Worm (Caenorhabditis elegans) whole organism, mixed stage, embryonic: ENCODE measurements around the gene sbt-1.

Experiments used
- ces-1 ChIP-seq: fragments of 150-350 bp; optimal IDR thresholded peaks from 2 replicates; lab custom pipeline; 2014; ENCODE audit warnings: missing biosample characterization, missing genetic modification reagents, missing genetic modification characterization
- lin-13 ChIP-seq: fragments of 150-350 bp; optimal IDR thresholded peaks from 2 replicates; lab custom pipeline; 2014; ENCODE audit warnings: missing biosample characterization, missing genetic modification characterization
- nhr-237 ChIP-seq: fragments of 150-350 bp; optimal IDR thresholded peaks from 2 replicates; lab custom pipeline; 2014; ENCODE audit warnings: missing biosample characterization, missing genetic modification characterization
- unc-62 ChIP-seq: fragments of 150-350 bp; optimal IDR thresholded peaks from 2 replicates; lab custom pipeline; 2014; ENCODE audit warnings: missing biosample characterization, missing genetic modification reagents, missing genetic modification characterization

DNA sequence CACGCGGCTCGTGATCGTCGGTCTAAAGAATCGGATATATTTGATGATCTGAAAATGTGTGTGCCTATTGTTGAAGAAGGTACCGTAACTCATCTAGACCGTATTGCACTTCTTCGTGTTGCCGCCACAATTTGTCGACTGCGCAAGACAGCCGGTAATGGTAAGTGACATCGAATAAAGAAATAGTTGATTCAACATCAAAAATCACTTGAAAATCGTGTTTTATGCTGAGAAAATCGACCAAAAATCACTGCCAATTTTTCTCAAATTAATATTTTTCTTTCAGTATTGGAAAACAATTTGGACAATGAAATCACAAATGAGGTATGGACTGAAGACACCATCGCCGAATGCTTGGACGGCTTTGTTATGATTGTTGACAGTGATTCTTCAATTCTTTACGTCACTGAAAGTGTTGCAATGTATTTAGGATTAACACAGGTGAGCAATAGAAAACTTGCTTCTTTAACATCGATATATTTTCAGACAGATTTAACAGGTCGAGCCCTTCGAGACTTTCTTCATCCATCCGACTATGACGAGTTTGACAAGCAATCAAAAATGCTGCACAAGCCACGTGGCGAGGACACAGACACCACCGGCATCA lies 47.2 kb downstream of the sbt-1 start:
- TF ChIP-seq lin-13 = no peak
- no peak for TF ChIP-seq ces-1
- TF ChIP-seq nhr-237 (tag; lab: Kevin White, UChicago) = no peak
- TF ChIP-seq unc-62 (GFP tag; lab: Kevin White, UChicago) = no peak
